Fruit fly (Drosophila melanogaster) ovary, adult (tissue): ENCODE data around the gene simj.

Source experiments
- CG17801 ChIP-seq: fragments of 200-800 bp; optimal IDR thresholded peaks from 2 replicates; lab custom pipeline; 2019; ENCODE audit warnings: missing biosample characterization, mild to moderate bottlenecking, missing genetic modification characterization, moderate library complexity; ENCODE audit not compliant: partially characterized antibody

The simj gene

dm6 chr3L:10664511-10665062, at the start of gene simj:
Gene simj, plus strand, starts transcription at chr3L:10664739.
- TF ChIP-seq CG17801 (GFP tag; lab: Kevin White, UChicago): peak; percentile 79

dm6 chr3L:10623476-10623875, 41.1 kb upstream of the simj start, which contains the start of gene CG42521:
Gene CG42521, minus strand, starts transcription at chr3L:10623576.
- no peak for TF ChIP-seq CG17801 (GFP tag; lab: Kevin White, UChicago)

DNA sequence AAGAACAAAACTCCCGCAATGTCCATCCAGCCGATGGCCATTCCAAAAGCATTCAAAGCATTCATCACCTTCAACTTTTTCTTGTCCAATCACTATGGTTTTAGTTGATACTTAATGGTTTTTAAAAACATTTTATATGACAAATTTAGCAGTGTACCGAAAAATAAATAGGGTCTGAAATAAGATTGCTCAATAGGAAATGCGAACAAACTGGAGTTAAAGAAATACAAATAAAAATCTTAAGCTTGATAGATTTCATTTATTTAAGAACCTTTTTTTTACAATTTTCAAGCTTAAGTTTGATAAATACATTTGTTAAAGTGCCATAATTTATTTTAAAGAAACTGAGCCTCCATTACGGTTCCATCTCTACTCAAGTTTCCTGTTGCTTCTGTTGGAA, 39.0 kb upstream of the simj start, which contains the start of gene CG43127:
TSS of gene CG43127 (minus strand) at position 101 of the 400 bp plus-strand sequence.
- TF ChIP-seq CG17801 (GFP tag; lab: Kevin White, UChicago): no peak

- no peak for TF ChIP-seq CG17801 (GFP tag; lab: Kevin White, UChicago)
Measured at dm6 chr3L:10626199-10626598, 38.3 kb upstream of the simj start, which contains the start of gene CG34238. Gene CG34238, plus strand, starts transcription at chr3L:10626499.

DNA sequence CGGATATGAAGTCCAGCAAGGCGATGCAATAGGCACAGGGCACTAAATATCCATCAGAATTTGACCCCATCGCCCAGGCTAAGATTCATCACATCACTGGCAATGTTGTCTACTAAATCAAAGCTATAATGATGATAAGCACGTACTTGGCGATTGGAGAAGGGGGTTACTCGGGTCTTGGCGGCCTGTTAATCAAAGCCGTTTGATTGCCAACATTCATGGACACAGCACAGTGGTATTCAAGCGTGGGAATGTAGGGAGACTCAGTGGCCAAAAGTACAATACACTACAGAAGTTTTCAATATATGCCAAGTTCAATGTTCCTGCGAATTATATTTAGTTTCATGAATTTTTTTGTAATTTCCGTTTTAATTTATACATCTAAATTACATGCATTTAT, 36.2 kb upstream of the simj start, which contains the start of gene CG14151:
TSS of gene CG14151 (minus strand) at position 101 of the 400 bp plus-strand sequence.
- TF ChIP-seq CG17801 (GFP tag; lab: Kevin White, UChicago): no peak

- no peak for TF ChIP-seq CG17801 (GFP tag; lab: Kevin White, UChicago)
Measured at dm6 chr3L:10629969-10630368, 34.6 kb upstream of the simj start, which contains the start of gene CG42536. Gene CG42536, minus strand, starts transcription at chr3L:10630069.

DNA sequence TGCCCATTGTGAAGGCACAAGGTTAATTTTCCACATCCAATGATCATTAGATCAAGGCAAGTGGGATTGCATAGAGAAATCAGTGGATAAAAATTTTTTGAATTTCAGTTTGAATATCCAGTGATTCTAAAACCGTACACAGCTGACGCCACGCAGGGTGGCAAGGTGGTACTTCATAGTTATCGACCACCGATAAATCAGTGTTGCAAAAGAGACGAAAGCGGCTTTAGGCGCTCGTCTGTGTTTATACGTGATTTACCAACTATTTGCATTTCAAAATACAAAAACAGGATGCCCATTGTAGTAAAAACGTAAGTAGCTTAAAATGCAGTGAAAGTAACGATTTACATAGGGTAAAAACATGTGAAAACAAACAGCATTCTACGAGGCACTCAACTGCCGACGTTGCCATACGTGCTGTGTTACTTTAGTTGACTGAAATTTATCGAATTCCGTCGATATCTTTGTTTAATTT, 33.6 kb upstream of the simj start, which contains the start of the genes CG42535, CG34001 and hay:
TSS of gene CG42535 (minus strand) at position 51 of the 475 bp plus-strand sequence.
TSS of gene CG34001 (plus strand) at position 195 of the 475 bp plus-strand sequence.
TSS of gene hay (plus strand) at position 195 of the 475 bp plus-strand sequence.
- no peak for TF ChIP-seq CG17801 (GFP tag; lab: Kevin White, UChicago)

DNA sequence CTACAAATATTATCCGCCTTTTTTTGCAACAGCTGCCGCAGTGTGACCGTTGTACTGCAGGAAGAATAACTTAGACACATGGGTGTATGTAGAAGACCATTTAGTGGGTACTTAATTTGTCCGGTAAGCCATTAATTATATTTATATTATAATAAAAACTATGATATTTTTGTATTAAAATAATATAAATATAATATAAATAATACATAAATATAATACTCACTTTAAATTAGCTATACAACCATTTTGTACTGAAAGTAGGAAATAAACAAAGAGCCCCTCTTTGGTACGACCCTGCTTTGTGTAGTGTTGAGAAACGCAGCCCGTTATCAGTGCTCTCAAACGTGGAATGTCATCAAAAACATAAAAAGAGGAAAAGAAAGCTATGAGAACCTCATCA, 26.7 kb upstream of the simj start, which contains the start of gene Cnep1r2:
TSS of gene Cnep1r2 (plus strand) at position 328 of the 400 bp plus-strand sequence.
- peak; percentile 96 for TF ChIP-seq CG17801 (GFP tag; lab: Kevin White, UChicago)

DNA sequence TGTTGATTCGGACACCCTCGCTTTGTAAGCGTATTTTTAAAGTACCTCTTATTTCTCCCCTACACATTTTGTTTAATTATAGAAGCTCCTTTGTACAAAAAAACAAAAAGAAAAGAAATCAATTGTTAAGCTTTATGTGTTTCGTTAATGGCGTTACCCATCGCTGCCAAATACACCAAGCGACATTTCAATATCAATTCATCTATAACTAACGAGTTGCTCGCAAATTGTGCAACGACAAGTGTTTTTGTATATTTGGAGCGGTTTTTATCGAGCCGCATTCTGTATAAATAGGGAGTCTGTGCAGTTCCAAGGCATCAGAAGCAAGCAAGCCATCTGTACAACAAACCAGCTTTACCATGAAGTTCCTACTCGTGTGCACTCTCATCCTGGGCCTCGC, 25.1 kb upstream of the simj start, which contains the start of gene CG18628:
TSS of gene CG18628 (plus strand) at position 301 of the 400 bp plus-strand sequence.
- TF ChIP-seq CG17801 (GFP tag; lab: Kevin White, UChicago): no peak

dm6 chr3L:10641589-10641988, 22.9 kb upstream of the simj start, which contains the start of gene CG14154:
Gene CG14154, plus strand, starts transcription at chr3L:10641889.
- no peak for TF ChIP-seq CG17801 (GFP tag; lab: Kevin White, UChicago)

DNA sequence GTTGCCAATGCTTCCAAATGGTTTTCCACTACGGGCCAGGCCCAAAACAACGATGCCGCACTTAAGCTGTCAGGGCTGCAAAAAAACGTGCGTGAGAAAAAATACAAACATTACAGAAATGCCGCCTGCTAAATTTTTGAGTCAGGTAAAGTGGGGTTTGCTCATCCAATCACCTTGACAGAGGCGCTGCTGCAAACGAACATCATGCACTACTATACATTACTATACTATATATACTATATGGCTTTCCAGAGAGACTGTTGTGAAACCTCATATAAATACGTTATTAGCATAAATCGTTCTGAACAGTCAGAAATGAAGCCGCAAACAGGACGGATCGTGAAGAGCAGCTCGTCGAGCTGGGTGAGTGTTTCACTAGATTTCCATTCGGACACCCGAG, 21.3 kb upstream of the simj start, which contains the start of gene CG14153:
TSS of gene CG14153 (plus strand) at position 301 of the 400 bp plus-strand sequence.
- no peak for TF ChIP-seq CG17801 (GFP tag; lab: Kevin White, UChicago)

dm6 chr3L:10645965-10646364, 18.6 kb upstream of the simj start:
- TF ChIP-seq CG17801 (GFP tag; lab: Kevin White, UChicago): no peak

DNA sequence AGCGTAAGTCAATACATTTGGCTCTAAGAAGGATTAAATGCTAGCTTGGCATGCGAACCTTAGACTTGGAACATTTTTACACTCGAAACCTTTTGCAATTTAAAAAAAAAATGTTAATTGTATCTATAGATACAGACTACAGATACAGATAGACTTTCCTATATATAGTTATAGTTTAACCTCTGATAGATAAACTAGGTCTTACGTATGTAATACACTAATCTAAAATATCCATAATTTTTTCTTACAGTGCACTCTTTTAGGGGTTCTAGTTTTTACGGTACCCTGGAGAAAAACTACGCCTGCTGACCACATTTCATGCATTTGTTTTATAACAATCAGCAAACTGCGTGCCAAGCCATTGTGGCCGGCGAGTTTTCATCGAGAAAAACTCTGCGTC, 17.4 kb upstream of the simj start:
- no peak for TF ChIP-seq CG17801 (GFP tag; lab: Kevin White, UChicago)

DNA sequence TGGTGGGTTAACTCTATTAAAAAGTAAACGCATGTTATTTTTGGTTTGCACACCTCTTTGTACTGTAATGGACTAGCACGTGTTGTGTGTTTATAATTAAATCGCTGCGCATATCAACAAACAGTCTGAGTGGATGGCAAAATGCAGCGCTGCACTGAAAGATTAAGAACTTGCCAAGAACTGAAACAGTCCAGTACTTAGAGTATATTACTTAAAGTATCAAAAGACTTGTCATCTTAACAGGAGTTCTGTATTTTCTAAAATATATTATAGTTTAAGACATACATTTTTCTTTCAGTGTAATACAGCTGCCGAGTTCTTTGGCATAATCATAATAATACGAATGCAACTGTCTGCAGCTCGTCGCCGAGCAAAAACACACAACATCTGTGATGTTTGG, 16.1 kb upstream of the simj start:
- TF ChIP-seq CG17801 (GFP tag; lab: Kevin White, UChicago): no peak

dm6 chr3L:10651271-10651670, 13.3 kb upstream of the simj start:
- TF ChIP-seq CG17801 (GFP tag; lab: Kevin White, UChicago): no peak

dm6 chr3L:10652487-10652886, 12.1 kb upstream of the simj start:
- no peak for TF ChIP-seq CG17801 (GFP tag; lab: Kevin White, UChicago)
